Fruit fly (Drosophila melanogaster) whole organism, adult: Measurements from ENCODE around the gene CG9919.

Experiments
- CG11617 ChIP-seq: fragments of 200-800 bp; sonication (Bioruptor generic); optimal IDR thresholded peaks from 2 replicates; lab custom pipeline; 2017; ENCODE audit warnings: mild to moderate bottlenecking, missing biosample characterization, missing genetic modification reagents, missing genetic modification characterization
- CG12768 ChIP-seq: fragments of 200-800 bp; sonication (Bioruptor generic); optimal IDR thresholded peaks from 2 replicates; lab custom pipeline; 2017; ENCODE audit warnings: missing biosample characterization, missing genetic modification characterization, mild to moderate bottlenecking, moderate library complexity, missing genetic modification reagents
- CG14711 ChIP-seq: fragments of 200-800 bp; sonication (Bioruptor generic); optimal IDR thresholded peaks from 2 replicates; lab custom pipeline; 2018; ENCODE audit warnings: missing biosample characterization, mild to moderate bottlenecking, missing genetic modification characterization, moderate library complexity
- CG1620 ChIP-seq: fragments of 200-800 bp; sonication (Bioruptor generic); optimal IDR thresholded peaks from 2 replicates; lab custom pipeline; 2016; ENCODE audit warnings: missing biosample characterization, missing genetic modification characterization
- CG33017 ChIP-seq: fragments of 200-800 bp; sonication (Bioruptor generic); optimal IDR thresholded peaks from 2 replicates; lab custom pipeline; 2018; ENCODE audit warnings: missing biosample characterization, mild to moderate bottlenecking, missing genetic modification characterization, moderate library complexity
- CG5204 ChIP-seq: fragments of 200-800 bp; sonication (Bioruptor generic); optimal IDR thresholded peaks from 2 replicates; lab custom pipeline; 2016; ENCODE audit warnings: missing biosample characterization, missing genetic modification characterization
- CG7045 ChIP-seq: fragments of 200-800 bp; sonication (Bioruptor generic); optimal IDR thresholded peaks from 2 replicates; lab custom pipeline; 2017; ENCODE audit warnings: missing biosample characterization, mild to moderate bottlenecking, missing genetic modification characterization
- CG7101 ChIP-seq: fragments of 200-800 bp; sonication (Bioruptor generic); optimal IDR thresholded peaks from 2 replicates; lab custom pipeline; 2018; ENCODE audit warnings: missing biosample characterization, mild to moderate bottlenecking, missing genetic modification characterization, moderate library complexity
- Clk ChIP-seq: fragments of 200-800 bp; sonication (Bioruptor generic); optimal IDR thresholded peaks from 2 replicates; lab custom pipeline; 2017; ENCODE audit warnings: missing biosample characterization, missing genetic modification characterization
- Crg-1 ChIP-seq: fragments of 200-800 bp; sonication (Bioruptor generic); optimal IDR thresholded peaks from 2 replicates; lab custom pipeline; 2016; ENCODE audit warnings: missing biosample characterization, missing genetic modification characterization
- Hr96 ChIP-seq: fragments of 200-800 bp; sonication (Bioruptor generic); optimal IDR thresholded peaks from 2 replicates; lab custom pipeline; 2016; ENCODE audit warnings: missing biosample characterization, missing genetic modification characterization
- Mnt ChIP-seq: fragments of 200-800 bp; sonication (Bioruptor generic); optimal IDR thresholded peaks from 2 replicates; lab custom pipeline; 2016; ENCODE audit warnings: missing biosample characterization, mild to moderate bottlenecking, missing genetic modification characterization
- bab1 ChIP-seq: fragments of 200-800 bp; sonication (Bioruptor generic); optimal IDR thresholded peaks from 3 replicates; lab custom pipeline; 2019; ENCODE audit warnings: missing biosample characterization, mild to moderate bottlenecking, missing genetic modification characterization, moderate library complexity
- cic ChIP-seq: fragments of 200-800 bp; sonication (Bioruptor generic); optimal IDR thresholded peaks from 2 replicates; lab custom pipeline; 2017; ENCODE audit warnings: missing biosample characterization, mild to moderate bottlenecking, missing genetic modification characterization, moderate library complexity
- cnc ChIP-seq, 2 experiments: fragments of >200 bp; optimal IDR thresholded peaks; 2 replicates each; lab custom pipeline; 2017
- kay ChIP-seq: fragments of 200-800 bp; sonication (Bioruptor generic); peaks from one replicate; lab custom pipeline; 2016; ENCODE audit warnings: missing biosample characterization, missing genetic modification characterization, borderline replicate concordance
- ovo ChIP-seq: fragments of 200-800 bp; sonication (Bioruptor generic); optimal IDR thresholded peaks from 2 replicates; lab custom pipeline; 2016; ENCODE audit warnings: missing biosample characterization, missing genetic modification characterization
- pad ChIP-seq: fragments of 200-800 bp; sonication (Bioruptor generic); optimal IDR thresholded peaks from 3 replicates; lab custom pipeline; 2017; ENCODE audit warnings: missing biosample characterization, missing genetic modification characterization, mild to moderate bottlenecking, moderate library complexity, missing genetic modification reagents
- tj ChIP-seq: fragments of 200-800 bp; sonication (Bioruptor generic); optimal IDR thresholded peaks from 3 replicates; lab custom pipeline; 2017; ENCODE audit warnings: missing biosample characterization, mild to moderate bottlenecking, missing genetic modification characterization, moderate library complexity
- toe ChIP-seq: fragments of 200-800 bp; sonication (Bioruptor generic); optimal IDR thresholded peaks from 2 replicates; lab custom pipeline; 2016; ENCODE audit warnings: missing biosample characterization, missing genetic modification characterization

Gene CG9919

DNA sequence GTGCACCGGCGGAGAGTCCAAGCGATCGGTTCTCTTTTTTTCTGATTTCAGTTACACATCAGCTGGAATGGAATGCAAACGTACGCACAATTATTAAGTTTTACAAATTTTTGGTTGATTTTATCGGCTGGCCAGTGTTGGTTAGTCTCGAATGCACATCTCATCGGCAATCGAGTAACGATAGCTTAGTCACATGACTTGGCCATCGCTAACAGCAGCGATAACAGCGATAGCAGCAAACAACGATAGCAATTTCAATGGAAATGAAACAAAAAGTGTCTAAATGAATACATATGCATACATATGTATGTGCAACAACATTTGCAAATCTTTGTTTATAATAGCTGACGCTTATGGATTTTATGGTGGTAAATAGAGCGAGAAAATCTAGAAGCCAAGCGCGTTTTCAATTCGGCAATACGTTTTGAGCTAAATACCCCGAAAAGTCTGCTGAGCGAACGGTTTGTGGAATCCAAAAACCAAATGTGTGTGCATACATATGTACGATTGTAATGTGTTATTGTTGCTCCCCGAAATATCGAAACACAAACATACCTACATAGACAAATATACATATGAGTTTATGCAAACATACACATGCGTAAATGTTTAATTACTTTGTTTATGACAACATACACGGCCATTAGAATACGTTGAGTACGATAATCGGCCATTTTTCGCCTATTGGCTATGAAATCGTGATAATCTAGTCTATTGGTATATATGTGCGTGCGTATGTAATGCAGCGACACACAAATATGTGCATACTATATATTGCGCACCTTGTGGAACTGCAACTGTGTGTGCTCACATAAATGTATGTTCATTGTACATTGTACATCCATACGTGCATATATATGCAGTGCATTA is 33.9 kb downstream of the CG9919 start, which contains the start of gene CG3632:
TSS of gene CG3632 (plus strand) at position 249 of the 870 bp plus-strand sequence.
- TF ChIP-seq Clk (GFP tag; lab: Kevin White, UChicago) = no peak
- TF ChIP-seq kay (GFP tag; lab: Kevin White, UChicago) = no peak
- peak; percentile 89 for TF ChIP-seq Crg-1 (GFP tag; lab: Kevin White, UChicago)
- peak; percentile 73 for TF ChIP-seq bab1 (GFP tag; lab: Kevin White, UChicago)
- TF ChIP-seq ovo (GFP tag; lab: Kevin White, UChicago) = peak; percentile 74
- TF ChIP-seq Hr96 (GFP tag; lab: Kevin White, UChicago) = no peak
- peak; percentile 86 for TF ChIP-seq Mnt
- no peak for TF ChIP-seq CG12768 (GFP tag; lab: Kevin White, UChicago)
- TF ChIP-seq CG33017 (tag; lab: Kevin White, UChicago) = peak; percentile 33
- peak; percentile 50 for TF ChIP-seq CG11617 (GFP tag; lab: Kevin White, UChicago)
- TF ChIP-seq CG5204 (GFP tag; lab: Kevin White, UChicago) = no peak
- TF ChIP-seq CG14711 (tag; lab: Kevin White, UChicago) = peak; percentile 66
- TF ChIP-seq CG7045 = peak; percentile 28
- peak; percentile 94 for TF ChIP-seq tj
- peak; percentile 81 for TF ChIP-seq CG7101 (tag; lab: Kevin White, UChicago)
- TF ChIP-seq cnc (optimal IDR thresholded peaks at IDR 0.05; lab: Kevin White, UChicago) = no peak
- peak; percentile 89 for TF ChIP-seq CG1620
- peak; percentile 68 for TF ChIP-seq pad
- no peak for TF ChIP-seq toe (GFP tag; lab: Kevin White, UChicago)
- peak; percentile 46 for TF ChIP-seq cic (GFP tag; lab: Kevin White, UChicago)

DNA sequence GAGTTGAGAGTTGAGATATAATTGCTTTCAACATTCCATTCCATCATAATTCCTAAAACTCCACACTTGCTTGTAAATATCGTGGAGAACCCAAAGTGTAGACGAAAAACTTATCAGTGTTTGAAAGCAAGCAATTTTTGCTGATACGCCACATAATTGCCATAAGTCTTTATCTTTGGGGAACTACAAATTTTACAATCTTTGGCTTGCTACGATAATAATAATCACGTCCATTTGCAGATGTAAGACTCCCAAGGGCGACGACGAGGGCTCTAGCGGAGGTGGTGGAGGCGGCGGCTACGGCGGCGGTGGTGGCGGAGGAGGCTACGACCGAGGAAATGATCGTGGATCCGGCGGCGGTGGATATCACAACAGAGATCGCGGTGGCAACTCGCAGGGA is 37.9 kb downstream of the CG9919 start:
- TF ChIP-seq pad (no peak), cnc (optimal IDR thresholded peaks at IDR 0.05; lab: Kevin White, UChicago) (no peak), CG14711 (tag; lab: Kevin White, UChicago) (no peak), toe (GFP tag; lab: Kevin White, UChicago) (no peak), CG5204 (GFP tag; lab: Kevin White, UChicago) (no peak), CG7045 (no peak), CG7101 (tag; lab: Kevin White, UChicago) (no peak), CG12768 (GFP tag; lab: Kevin White, UChicago) (no peak), CG33017 (tag; lab: Kevin White, UChicago) (no peak), CG1620 (no peak), ovo (GFP tag; lab: Kevin White, UChicago) (no peak), tj (no peak), Clk (GFP tag; lab: Kevin White, UChicago) (no peak), Hr96 (GFP tag; lab: Kevin White, UChicago) (no peak)

DNA sequence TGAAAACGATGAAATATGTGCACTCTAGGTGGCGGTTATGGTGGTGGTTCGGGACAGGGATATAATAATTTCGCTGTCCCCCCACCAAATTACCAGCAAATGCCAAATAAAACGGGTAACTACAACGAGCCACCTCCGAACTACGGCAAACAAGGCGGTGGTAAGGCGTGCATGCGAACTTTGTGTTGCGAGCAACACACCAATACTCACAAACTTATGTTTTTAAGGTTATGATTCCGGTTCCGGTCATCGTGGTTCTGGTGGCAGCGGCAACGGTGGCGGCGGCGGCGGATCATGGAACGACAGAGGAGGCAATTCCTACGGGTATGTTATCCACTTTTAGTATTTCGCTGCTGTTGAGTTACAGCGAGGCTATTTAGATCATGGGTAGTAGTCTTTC is 41.6 kb downstream of the CG9919 start:
- TF ChIP-seq Hr96 (GFP tag; lab: Kevin White, UChicago) (no peak), CG1620 (no peak), toe (GFP tag; lab: Kevin White, UChicago) (no peak), Crg-1 (GFP tag; lab: Kevin White, UChicago) (no peak), CG14711 (tag; lab: Kevin White, UChicago) (no peak), bab1 (GFP tag; lab: Kevin White, UChicago) (no peak), CG33017 (tag; lab: Kevin White, UChicago) (no peak), CG5204 (GFP tag; lab: Kevin White, UChicago) (no peak), CG12768 (GFP tag; lab: Kevin White, UChicago) (no peak), CG11617 (GFP tag; lab: Kevin White, UChicago) (no peak), tj (no peak), ovo (GFP tag; lab: Kevin White, UChicago) (no peak), cnc (optimal IDR thresholded peaks at IDR 0.05; lab: Kevin White, UChicago) (no peak), CG7045 (no peak), pad (no peak), kay (GFP tag; lab: Kevin White, UChicago) (no peak)

DNA sequence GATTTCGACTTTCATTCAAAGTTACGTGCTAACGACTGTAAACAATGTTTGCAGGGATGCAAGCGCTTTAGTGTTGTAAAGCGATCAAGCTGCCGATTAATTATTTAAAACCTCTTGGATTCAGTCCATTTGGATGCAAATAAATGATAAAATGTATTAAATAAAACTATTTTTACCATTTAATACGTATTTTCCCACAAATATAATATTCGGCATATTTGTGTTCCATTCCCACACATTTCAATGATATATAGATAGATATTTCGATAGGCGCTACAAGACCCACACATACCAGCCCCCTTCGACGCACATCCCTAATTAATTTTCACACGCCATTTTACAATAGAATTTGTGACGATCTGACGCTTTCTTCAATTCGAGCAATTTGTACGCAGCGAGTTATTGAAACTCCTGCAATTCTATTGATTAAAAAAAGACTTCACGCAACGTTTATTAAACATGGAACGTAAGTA is 42.0 kb downstream of the CG9919 start, which contains the start of the genes CG32576 and caz:
TSS of gene CG32576 (minus strand) at position 42 of the 473 bp plus-strand sequence.
TSS of gene caz (plus strand) at position 319 of the 473 bp plus-strand sequence.
- TF ChIP-seq CG7101 (tag; lab: Kevin White, UChicago) = peak; percentile 80
- peak; percentile 73 for TF ChIP-seq Mnt
- peak; percentile 59 for TF ChIP-seq cic (GFP tag; lab: Kevin White, UChicago)
- no peak for TF ChIP-seq Clk (GFP tag; lab: Kevin White, UChicago)
- TF ChIP-seq CG14711 (tag; lab: Kevin White, UChicago) = peak; percentile 64
- TF ChIP-seq toe (GFP tag; lab: Kevin White, UChicago) = no peak
- peak; percentile 48 for TF ChIP-seq bab1 (GFP tag; lab: Kevin White, UChicago)
- no peak for TF ChIP-seq CG5204 (GFP tag; lab: Kevin White, UChicago)
- peak; percentile 68 for TF ChIP-seq pad
- peak; percentile 68 for TF ChIP-seq CG11617 (GFP tag; lab: Kevin White, UChicago)
- TF ChIP-seq CG1620 = peak; percentile 71
- TF ChIP-seq ovo (GFP tag; lab: Kevin White, UChicago) = peak; percentile 71
- TF ChIP-seq tj = peak; percentile 76
- no peak for TF ChIP-seq cnc (optimal IDR thresholded peaks at IDR 0.05; lab: Kevin White, UChicago)
- TF ChIP-seq CG7045 = no peak
- TF ChIP-seq Crg-1 (GFP tag; lab: Kevin White, UChicago) = peak; percentile 89

DNA sequence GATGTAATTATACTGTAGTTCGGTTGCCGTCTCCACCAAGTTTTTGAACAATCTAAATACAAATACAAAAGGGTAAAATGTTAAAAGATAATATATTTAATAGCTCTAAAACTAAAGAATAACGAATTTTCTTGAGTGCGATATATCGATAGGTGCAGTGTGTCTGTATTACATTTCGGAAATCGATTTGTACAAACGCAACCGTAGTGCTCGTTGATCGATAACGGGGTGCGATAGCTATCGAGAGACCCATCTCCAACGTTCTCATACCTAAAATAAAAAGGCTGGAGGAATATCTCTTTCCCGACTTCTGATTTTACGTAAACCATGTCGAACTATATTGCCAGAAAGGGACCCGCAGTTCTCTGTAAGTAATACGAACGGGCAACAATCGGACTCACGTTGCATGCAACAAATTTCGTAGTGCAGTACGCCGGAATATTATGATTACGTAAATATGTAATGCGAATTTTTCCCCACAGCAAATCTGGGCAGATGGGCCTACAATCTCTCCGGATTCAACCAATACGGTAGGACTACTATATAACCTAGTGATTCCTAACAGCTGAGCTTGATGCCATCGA is 44.4 kb downstream of the CG9919 start, which contains the start of gene UQCR-14:
TSS of gene UQCR-14 (plus strand) at position 206 of the 584 bp plus-strand sequence.
- peak; percentile 25 for TF ChIP-seq cic (GFP tag; lab: Kevin White, UChicago)
- TF ChIP-seq CG5204 (GFP tag; lab: Kevin White, UChicago) = no peak
- TF ChIP-seq CG11617 (GFP tag; lab: Kevin White, UChicago) = peak; percentile 24
- peak; percentile 65 for TF ChIP-seq CG7101 (tag; lab: Kevin White, UChicago)
- TF ChIP-seq Mnt = peak; percentile 57
- peak; percentile 9 for TF ChIP-seq Crg-1 (GFP tag; lab: Kevin White, UChicago)
- no peak for TF ChIP-seq cnc (optimal IDR thresholded peaks at IDR 0.05; lab: Kevin White, UChicago)
- TF ChIP-seq toe (GFP tag; lab: Kevin White, UChicago) = peak; percentile 20
- peak; percentile 66 for TF ChIP-seq bab1 (GFP tag; lab: Kevin White, UChicago)
- TF ChIP-seq CG1620 = peak; percentile 53
- no peak for TF ChIP-seq tj
- TF ChIP-seq CG33017 (tag; lab: Kevin White, UChicago) = peak; percentile 47
- no peak for TF ChIP-seq kay (GFP tag; lab: Kevin White, UChicago)
- TF ChIP-seq Hr96 (GFP tag; lab: Kevin White, UChicago) = no peak
- peak; percentile 47 for TF ChIP-seq pad
- no peak for TF ChIP-seq CG7045
- no peak for TF ChIP-seq ovo (GFP tag; lab: Kevin White, UChicago)
- TF ChIP-seq CG14711 (tag; lab: Kevin White, UChicago) = peak; percentile 52
- no peak for TF ChIP-seq Clk (GFP tag; lab: Kevin White, UChicago)
- TF ChIP-seq CG12768 (GFP tag; lab: Kevin White, UChicago) = no peak
